Fruit fly (Drosophila melanogaster) Kc167 (cell line): Measurements from ENCODE around the gene CG42869.
"Not testable (repeated sequence)": the region's sequence is repeated elsewhere in the genome, so short reads cannot be mapped to it uniquely, and the experiment has no call there.

ENCODE experiments used
- Myc ChIP-seq: fragments of >200 bp; optimal IDR thresholded peaks from 2 replicates; lab custom pipeline; 2017; ENCODE audit warnings: missing external identifiers
- Sin3A ChIP-seq: fragments of >200 bp; optimal IDR thresholded peaks from 2 replicates; lab custom pipeline; 2018; ENCODE audit warnings: missing external identifiers
- h ChIP-seq: fragments of >200 bp; optimal IDR thresholded peaks from 3 replicates; lab custom pipeline; 2018; ENCODE audit warnings: missing external identifiers
- insv ChIP-seq: fragments of >200 bp; optimal IDR thresholded peaks from 3 replicates; lab custom pipeline; 2018; ENCODE audit warnings: missing external identifiers
- psq ChIP-seq: fragments of >200 bp; optimal IDR thresholded peaks from 2 replicates; lab custom pipeline; 2017; ENCODE audit warnings: missing external identifiers
- ttk ChIP-seq: sonication (Bioruptor generic); optimal IDR thresholded peaks from 2 replicates; lab custom pipeline; 2017; ENCODE audit warnings: missing external identifiers

The CG42869 gene

dm6 chr3R:21748954-21749920, 12.6 kb upstream of the CG42869 start, which contains the start of gene CG31233:
Gene CG31233, plus strand, starts transcription at chr3R:21749853.
- no peak for TF ChIP-seq insv (lab: Kevin White, UChicago)
- TF ChIP-seq ttk (lab: Kevin White, UChicago) = no peak
- TF ChIP-seq h = no peak
- TF ChIP-seq Myc (lab: Kevin White, UChicago) = no peak
- TF ChIP-seq Sin3A (lab: Kevin White, UChicago) = no peak
- TF ChIP-seq psq (lab: Kevin White, UChicago) = no peak

- TF ChIP-seq ttk (lab: Kevin White, UChicago) (no peak), insv (lab: Kevin White, UChicago) (no peak), Myc (lab: Kevin White, UChicago) (no peak), h (no peak), psq (lab: Kevin White, UChicago) (no peak), Sin3A (lab: Kevin White, UChicago) (no peak)
Observed at dm6 chr3R:21745887-21746286, 9.2 kb upstream of the CG42869 start.

dm6 chr3R:21744988-21745387, 8.3 kb upstream of the CG42869 start, which contains the start of gene CG31343:
Gene CG31343, plus strand, starts transcription at chr3R:21745266.
- TF ChIP-seq ttk (lab: Kevin White, UChicago) (no peak), Myc (lab: Kevin White, UChicago) (no peak), psq (lab: Kevin White, UChicago) (no peak), insv (lab: Kevin White, UChicago) (no peak), h (no peak), Sin3A (lab: Kevin White, UChicago) (no peak)

dm6 chr3R:21740766-21741350, 4.2 kb upstream of the CG42869 start:
- TF ChIP-seq insv (lab: Kevin White, UChicago) (no peak), psq (lab: Kevin White, UChicago) (no peak), Sin3A (lab: Kevin White, UChicago) (no peak), Myc (lab: Kevin White, UChicago) (no peak), ttk (lab: Kevin White, UChicago) (no peak), h (no peak)

- TF ChIP-seq psq (lab: Kevin White, UChicago) = no peak
- TF ChIP-seq Myc (lab: Kevin White, UChicago) = no peak
- TF ChIP-seq insv (lab: Kevin White, UChicago) = no peak
- no peak for TF ChIP-seq Sin3A (lab: Kevin White, UChicago)
- TF ChIP-seq ttk (lab: Kevin White, UChicago) = no peak
- TF ChIP-seq h = no peak
Observed at dm6 chr3R:21739750-21740319, 3.2 kb upstream of the CG42869 start, which contains the start of gene CG5849. Gene CG5849, plus strand, starts transcription at chr3R:21740105.

- TF ChIP-seq Sin3A (lab: Kevin White, UChicago) (no peak), insv (lab: Kevin White, UChicago) (no peak), h (no peak), ttk (lab: Kevin White, UChicago) (no peak), psq (lab: Kevin White, UChicago) (no peak)
Observed at dm6 chr3R:21739010-21739409, 2.4 kb upstream of the CG42869 start, which contains the start of gene CG34034. Gene CG34034, minus strand, starts transcription at chr3R:21739110.

dm6 chr3R:21737264-21737663, 615 bp upstream of the CG42869 start, which contains the start of gene CG42870:
Gene CG42870, minus strand, starts transcription at chr3R:21737364.
- TF ChIP-seq ttk (lab: Kevin White, UChicago) (no peak), Sin3A (lab: Kevin White, UChicago) (no peak), Myc (lab: Kevin White, UChicago) (no peak), insv (lab: Kevin White, UChicago) (no peak), psq (lab: Kevin White, UChicago) (no peak), h (no peak)

dm6 chr3R:21736196-21736595, 453 bp downstream of the CG42869 start, which contains the start of gene Sfp93F:
Gene Sfp93F, minus strand, starts transcription at chr3R:21736296.
- TF ChIP-seq Myc (lab: Kevin White, UChicago); h; ttk (lab: Kevin White, UChicago): not testable (repeated sequence)

dm6 chr3R:21732901-21733300, 3.7 kb downstream of the CG42869 start:
- TF ChIP-seq ttk (lab: Kevin White, UChicago) (no peak), Myc (lab: Kevin White, UChicago) (no peak), insv (lab: Kevin White, UChicago) (no peak), psq (lab: Kevin White, UChicago) (no peak), Sin3A (lab: Kevin White, UChicago) (no peak), h (no peak)

dm6 chr3R:21731682-21732081, 5.0 kb downstream of the CG42869 start:
- TF ChIP-seq psq (lab: Kevin White, UChicago) = no peak
- no peak for TF ChIP-seq Sin3A (lab: Kevin White, UChicago)
- TF ChIP-seq Myc (lab: Kevin White, UChicago) = no peak
- TF ChIP-seq insv (lab: Kevin White, UChicago) = no peak

dm6 chr3R:21730955-21731354, 5.7 kb downstream of the CG42869 start:
- no peak for TF ChIP-seq Myc (lab: Kevin White, UChicago)
- no peak for TF ChIP-seq psq (lab: Kevin White, UChicago)
- TF ChIP-seq insv (lab: Kevin White, UChicago) = no peak
- TF ChIP-seq h = no peak
- TF ChIP-seq Sin3A (lab: Kevin White, UChicago) = no peak
- no peak for TF ChIP-seq ttk (lab: Kevin White, UChicago)
